Fruit fly (Drosophila melanogaster) whole organism, prepupa: ENCODE measurements around the gene CG6231.

ENCODE experiments used
- Blimp-1 ChIP-seq: fragments of 200-800 bp; sonication (Bioruptor generic); optimal IDR thresholded peaks from 3 replicates; lab custom pipeline; 2017; ENCODE audit warnings: missing biosample characterization, missing genetic modification characterization, mild to moderate bottlenecking, moderate library complexity, missing genetic modification reagents
- CG10631 ChIP-seq: fragments of 200-800 bp; sonication (Bioruptor generic); optimal IDR thresholded peaks from 2 replicates; lab custom pipeline; 2016; ENCODE audit warnings: missing biosample characterization, missing genetic modification characterization
- CG11294 ChIP-seq: fragments of 200-800 bp; sonication (Bioruptor generic); IDR thresholded peaks from 2 replicates; pipeline ENCODE4 v1.3.6; 2022; ENCODE audit warnings: missing biosample characterization, missing genetic modification characterization
- CG11762 ChIP-seq: fragments of 200-800 bp; sonication (Bioruptor generic); optimal IDR thresholded peaks from 3 replicates; lab custom pipeline; 2016; ENCODE audit warnings: missing biosample characterization, missing genetic modification characterization; ENCODE audit not compliant: insufficient read depth
- CG11902 ChIP-seq: fragments of 200-800 bp; sonication (Bioruptor generic); optimal IDR thresholded peaks from 3 replicates; lab custom pipeline; 2016; ENCODE audit warnings: missing biosample characterization, missing genetic modification characterization
- CG15336 ChIP-seq: fragments of 200-800 bp; sonication (Bioruptor generic); IDR thresholded peaks from 2 replicates; pipeline ENCODE4 v1.3.6; 2022; ENCODE audit warnings: missing biosample characterization, missing genetic modification characterization
- CG1621 ChIP-seq: fragments of 200-800 bp; sonication (Bioruptor generic); optimal IDR thresholded peaks from 3 replicates; lab custom pipeline; 2018; ENCODE audit warnings: missing biosample characterization, mild to moderate bottlenecking, missing genetic modification characterization
- CG16779 ChIP-seq: fragments of 200-800 bp; sonication (Bioruptor generic); optimal IDR thresholded peaks from 3 replicates; lab custom pipeline; 2017; ENCODE audit warnings: missing biosample characterization, mild to moderate bottlenecking, missing genetic modification characterization
- CG31627 ChIP-seq: fragments of 200-800 bp; sonication (Bioruptor generic); optimal IDR thresholded peaks from 3 replicates; lab custom pipeline; 2016; ENCODE audit warnings: missing biosample characterization, missing genetic modification characterization
- CG32006 ChIP-seq: fragments of 200-800 bp; sonication (Bioruptor generic); optimal IDR thresholded peaks from 3 replicates; lab custom pipeline; 2017; ENCODE audit warnings: missing biosample characterization, mild to moderate bottlenecking, missing genetic modification characterization
- CG34406 ChIP-seq: fragments of 200-800 bp; sonication (Bioruptor generic); optimal IDR thresholded peaks from 3 replicates; lab custom pipeline; 2016; ENCODE audit warnings: missing biosample characterization, missing genetic modification characterization
- CG4318 ChIP-seq: fragments of 200-800 bp; sonication (Bioruptor generic); optimal IDR thresholded peaks from 3 replicates; lab custom pipeline; 2017; ENCODE audit warnings: missing biosample characterization, mild to moderate bottlenecking, missing genetic modification characterization
- CG6163 ChIP-seq: fragments of 200-800 bp; sonication (Bioruptor generic); IDR thresholded peaks from 3 replicates; pipeline ENCODE4 v1.3.6; 2022; ENCODE audit warnings: missing biosample characterization, missing genetic modification characterization
- CG6276 ChIP-seq: fragments of 200-800 bp; sonication (Bioruptor generic); optimal IDR thresholded peaks from 2 replicates; lab custom pipeline; 2017; ENCODE audit warnings: missing biosample characterization, mild to moderate bottlenecking, missing genetic modification characterization
- CG6808 ChIP-seq: fragments of 200-800 bp; sonication (Bioruptor generic); optimal IDR thresholded peaks from 3 replicates; lab custom pipeline; 2017; ENCODE audit warnings: missing biosample characterization, missing genetic modification characterization, mild to moderate bottlenecking, moderate library complexity, missing genetic modification reagents
- CG8119 ChIP-seq: fragments of 200-800 bp; sonication (Bioruptor generic); IDR thresholded peaks from 3 replicates; pipeline ENCODE4 v1.3.6; 2022; ENCODE audit warnings: missing biosample characterization, missing genetic modification characterization
- CG8319 ChIP-seq: fragments of 200-800 bp; sonication (Bioruptor generic); optimal IDR thresholded peaks from 3 replicates; lab custom pipeline; 2016; ENCODE audit warnings: missing biosample characterization, missing genetic modification characterization
- CG9139 ChIP-seq: fragments of 200-800 bp; sonication (Bioruptor generic); optimal IDR thresholded peaks from 3 replicates; lab custom pipeline; 2017; ENCODE audit warnings: missing biosample characterization, mild to moderate bottlenecking, missing genetic modification characterization
- Eip78C ChIP-seq: fragments of 200-800 bp; sonication (Bioruptor generic); peaks from one replicate; lab custom pipeline; 2016; ENCODE audit warnings: missing biosample characterization, missing genetic modification characterization
- Ets96B ChIP-seq: fragments of 200-800 bp; optimal IDR thresholded peaks from 2 replicates; lab custom pipeline; 2019; ENCODE audit warnings: missing biosample characterization, mild to moderate bottlenecking, missing genetic modification characterization, moderate library complexity
- Hr38 ChIP-seq: sonication (Bioruptor generic); optimal IDR thresholded peaks from 2 replicates; lab custom pipeline; 2016; ENCODE audit warnings: missing biosample characterization, missing genetic modification characterization
- Met ChIP-seq: fragments of 200-800 bp; sonication (Bioruptor generic); optimal IDR thresholded peaks from 3 replicates; lab custom pipeline; 2016; ENCODE audit warnings: missing biosample characterization, missing genetic modification characterization
- Smox ChIP-seq: fragments of 200-800 bp; sonication (Bioruptor generic); optimal IDR thresholded peaks from 3 replicates; lab custom pipeline; 2016; ENCODE audit warnings: missing biosample characterization, missing genetic modification characterization
- Sox102F ChIP-seq: fragments of 200-800 bp; sonication (Bioruptor generic); optimal IDR thresholded peaks from 2 replicates; lab custom pipeline; 2016; ENCODE audit warnings: missing biosample characterization, mild to moderate bottlenecking, missing genetic modification characterization
- Sox14 ChIP-seq: fragments of 200-800 bp; sonication (Bioruptor generic); optimal IDR thresholded peaks from 3 replicates; lab custom pipeline; 2016; ENCODE audit warnings: missing biosample characterization, missing genetic modification characterization
- achi ChIP-seq: fragments of 200-800 bp; sonication (Bioruptor generic); optimal IDR thresholded peaks from 3 replicates; lab custom pipeline; 2016; ENCODE audit warnings: missing biosample characterization, missing genetic modification characterization
- acj6 ChIP-seq: fragments of 200-800 bp; sonication (Bioruptor generic); optimal IDR thresholded peaks from 3 replicates; lab custom pipeline; 2016; ENCODE audit warnings: missing biosample characterization, missing genetic modification characterization
- dac ChIP-seq: fragments of 200-800 bp; sonication (Bioruptor generic); optimal IDR thresholded peaks from 2 replicates; lab custom pipeline; 2017; ENCODE audit warnings: missing biosample characterization, mild to moderate bottlenecking, missing genetic modification characterization
- eg ChIP-seq: fragments of 200-800 bp; sonication (Bioruptor generic); IDR thresholded peaks from 3 replicates; pipeline ENCODE4 v1.3.6; 2022; ENCODE audit warnings: missing biosample characterization, missing genetic modification characterization
- esn ChIP-seq: fragments of 200-800 bp; sonication (Bioruptor generic); optimal IDR thresholded peaks from 2 replicates; lab custom pipeline; 2016; ENCODE audit warnings: missing biosample characterization, mild to moderate bottlenecking, missing genetic modification characterization, moderate library complexity
- fd59A ChIP-seq: fragments of 200-800 bp; sonication (Bioruptor generic); optimal IDR thresholded peaks from 2 replicates; lab custom pipeline; 2017; ENCODE audit warnings: missing biosample characterization, mild to moderate bottlenecking, missing genetic modification characterization, missing genetic modification reagents
- fkh ChIP-seq: fragments of 200-800 bp; sonication (Bioruptor generic); optimal IDR thresholded peaks from 3 replicates; lab custom pipeline; 2017; ENCODE audit warnings: missing biosample characterization, mild to moderate bottlenecking, missing genetic modification characterization, moderate library complexity
- lz ChIP-seq: fragments of 200-800 bp; sonication (Bioruptor generic); optimal IDR thresholded peaks from 3 replicates; lab custom pipeline; 2016; ENCODE audit warnings: missing biosample characterization, missing genetic modification characterization
- net ChIP-seq: fragments of 200-800 bp; sonication (Bioruptor generic); optimal IDR thresholded peaks from 3 replicates; lab custom pipeline; 2016; ENCODE audit warnings: missing biosample characterization, missing genetic modification characterization
- pdm3 ChIP-seq: fragments of 200-800 bp; sonication (Bioruptor generic); optimal IDR thresholded peaks from 3 replicates; lab custom pipeline; 2016; ENCODE audit warnings: missing biosample characterization, missing genetic modification characterization
- salr ChIP-seq, 2 experiments: fragments of 200-800 bp; sonication (Bioruptor generic); optimal IDR thresholded peaks; 3 replicates each; lab custom pipeline; 2016 to 2018; ENCODE audit warnings: missing biosample characterization in 2 of 2, missing genetic modification characterization in 2 of 2, mild to moderate bottlenecking in 1 of 2
- spab ChIP-seq: fragments of 200-800 bp; sonication (Bioruptor generic); optimal IDR thresholded peaks from 2 replicates; lab custom pipeline; 2017; ENCODE audit warnings: missing biosample characterization, mild to moderate bottlenecking, missing genetic modification characterization, missing genetic modification reagents
- ss ChIP-seq, 2 experiments: fragments of 200-800 bp; sonication (Bioruptor generic); optimal IDR thresholded peaks; 2 replicates in 1 of 2; 3 replicates in 1 of 2; lab custom pipeline; 2017 to 2018; ENCODE audit warnings: mild to moderate bottlenecking in 2 of 2, missing biosample characterization in 2 of 2, missing genetic modification characterization in 2 of 2, moderate library complexity in 1 of 2
- svp ChIP-seq: fragments of 200-800 bp; sonication (Bioruptor generic); peaks from one replicate; lab custom pipeline; 2016; ENCODE audit warnings: missing biosample characterization, missing genetic modification characterization
- vri ChIP-seq: fragments of 200-800 bp; sonication (Bioruptor generic); optimal IDR thresholded peaks from 3 replicates; lab custom pipeline; 2016; ENCODE audit warnings: missing biosample characterization, mild to moderate bottlenecking, missing genetic modification characterization

The CG6231 gene

DNA sequence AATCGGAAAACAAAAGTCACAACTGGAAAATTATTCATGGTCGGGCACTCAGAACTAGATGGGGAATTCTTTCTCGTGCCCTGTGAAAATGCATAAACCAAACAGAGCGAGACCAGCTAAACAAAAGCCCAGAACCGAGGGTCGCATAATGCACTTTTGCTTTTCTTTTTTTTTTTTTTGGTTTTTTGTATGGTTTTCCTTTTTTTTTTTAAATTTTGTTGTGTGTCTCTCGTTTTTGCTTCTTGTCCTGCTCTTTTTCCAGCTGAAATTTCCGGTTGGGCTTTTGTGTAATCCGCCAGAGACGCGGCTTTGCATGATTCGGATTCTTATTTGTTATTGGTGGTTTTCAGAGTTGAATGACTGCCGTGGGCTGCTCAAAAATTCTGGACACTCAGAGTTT is 50.7 kb downstream of the CG6231 start:
- no peak for TF ChIP-seq Met (GFP tag; lab: Kevin White, UChicago)
- no peak for TF ChIP-seq salr (GFP tag; optimal IDR thresholded peaks at IDR 0.05; lab: Kevin White, UChicago)
- peak; percentile 3 to 24 for TF ChIP-seq ss (GFP tag; optimal IDR thresholded peaks at IDR 0.05; lab: Kevin White, UChicago)
- peak; percentile 16; the same call in 1 of the 3 replicates for TF ChIP-seq eg (GFP tag; lab: Robert Waterston, UW)
- TF ChIP-seq Sox102F (GFP tag; lab: Kevin White, UChicago) = no peak
- peak; percentile 23 for TF ChIP-seq Eip78C (GFP tag; lab: Kevin White, UChicago)
- peak; percentile 39; the same call in 1 of the 2 replicates for TF ChIP-seq CG15336 (GFP tag; lab: Robert Waterston, UW)
- no peak for TF ChIP-seq net (GFP tag; lab: Kevin White, UChicago)
- no peak for TF ChIP-seq CG32006 (GFP tag; lab: Kevin White, UChicago)
- no peak for TF ChIP-seq svp (GFP tag; lab: Kevin White, UChicago)
- no peak for TF ChIP-seq spab (GFP tag; lab: Kevin White, UChicago)
- TF ChIP-seq CG1621 (tag; lab: Kevin White, UChicago) = no peak
- no peak for TF ChIP-seq achi (GFP tag; lab: Kevin White, UChicago)
- no peak for TF ChIP-seq esn
- TF ChIP-seq CG34406 (GFP tag; lab: Kevin White, UChicago) = no peak
- TF ChIP-seq Sox14 (GFP tag; lab: Kevin White, UChicago) = no peak
- TF ChIP-seq CG6808 (GFP tag; lab: Kevin White, UChicago) = peak; percentile 30
- no peak for TF ChIP-seq acj6 (GFP tag; lab: Kevin White, UChicago)
- peak; percentile 11 for TF ChIP-seq CG9139
- peak; percentile 33; the same call in 2 of the 3 replicates for TF ChIP-seq CG6163 (GFP tag; lab: Robert Waterston, UW)
- TF ChIP-seq CG10631 (GFP tag; lab: Kevin White, UChicago) = no peak
- TF ChIP-seq CG8119 (GFP tag; lab: Robert Waterston, UW) = peak; percentile 56; the same call in 2 of the 3 replicates

DNA sequence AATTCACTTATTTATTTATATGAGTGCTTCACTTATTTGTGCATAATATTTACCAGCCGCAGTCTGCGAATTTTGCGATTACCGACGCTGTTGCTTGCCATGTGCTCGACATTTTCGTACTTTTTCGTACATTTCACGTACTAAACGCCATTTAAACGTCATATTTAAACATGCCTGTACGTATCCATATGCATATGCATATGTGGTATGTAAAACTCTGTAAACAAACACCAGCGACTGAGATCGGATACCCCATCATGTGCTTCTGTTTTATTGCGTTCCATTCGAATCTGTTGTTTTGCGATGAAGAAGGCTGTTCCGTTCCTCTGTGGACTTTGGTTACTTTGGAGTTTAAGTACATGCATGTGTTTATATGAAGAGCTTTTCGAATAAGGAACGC is 60.6 kb downstream of the CG6231 start:
- no peak for TF ChIP-seq Sox14 (GFP tag; lab: Kevin White, UChicago)
- peak; percentile 33 for TF ChIP-seq svp (GFP tag; lab: Kevin White, UChicago)
- peak in 1 of 2 experiments; percentile 24 for TF ChIP-seq ss (GFP tag; optimal IDR thresholded peaks at IDR 0.05; lab: Kevin White, UChicago)
- peak; percentile 63 for TF ChIP-seq Eip78C (GFP tag; lab: Kevin White, UChicago)
- peak; percentile 23 for TF ChIP-seq esn
- TF ChIP-seq CG16779 = no peak
- peak; percentile 4 for TF ChIP-seq Met (GFP tag; lab: Kevin White, UChicago)

DNA sequence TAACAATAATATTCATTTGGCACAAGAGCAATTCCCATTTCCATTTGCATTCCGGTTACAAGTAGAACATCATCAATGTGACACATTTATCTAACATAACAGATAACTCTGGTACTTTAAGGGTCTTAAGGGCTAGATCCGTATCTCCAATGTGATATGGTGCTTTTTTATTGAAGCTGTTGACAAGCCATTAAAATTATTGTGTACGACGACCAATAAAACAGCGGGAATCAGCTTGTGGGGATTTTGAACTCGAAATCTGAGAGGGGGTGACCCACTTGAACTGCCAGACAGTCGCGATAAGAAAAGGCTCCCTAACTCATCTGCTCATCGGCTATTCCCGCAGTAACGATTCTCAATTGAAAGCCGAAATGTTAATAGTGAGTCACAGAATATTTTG is 61.3 kb downstream of the CG6231 start:
- TF ChIP-seq CG6163 (GFP tag; lab: Robert Waterston, UW) (no peak), vri (GFP tag; lab: Kevin White, UChicago) (peak; percentile 20), fkh (GFP tag; lab: Kevin White, UChicago) (peak; percentile 47), svp (GFP tag; lab: Kevin White, UChicago) (peak; percentile 99)

DNA sequence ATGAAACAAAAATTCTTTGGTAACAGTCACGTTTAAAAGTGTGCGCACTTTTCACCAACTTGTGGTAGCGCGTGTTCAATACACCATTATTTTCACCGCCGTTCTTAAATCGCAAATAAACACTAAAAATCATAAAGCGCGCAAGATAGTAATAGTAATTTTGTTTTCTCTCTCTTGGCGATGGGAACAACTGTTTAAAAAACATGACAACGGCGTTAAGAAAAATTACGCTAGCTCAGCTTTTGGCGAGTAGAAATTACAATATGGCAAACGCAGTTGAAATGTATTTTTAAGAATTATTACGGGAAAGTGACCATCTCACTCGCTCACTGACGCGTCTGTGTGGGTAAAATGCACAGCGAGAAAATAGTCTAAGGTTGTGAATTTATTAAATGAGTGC is 62.9 kb downstream of the CG6231 start:
- no peak for TF ChIP-seq CG11762 (GFP tag; lab: Kevin White, UChicago)
- no peak for TF ChIP-seq CG11902 (GFP tag; lab: Kevin White, UChicago)
- peak; percentile 3 for TF ChIP-seq Smox (GFP tag; lab: Kevin White, UChicago)
- no peak for TF ChIP-seq Met (GFP tag; lab: Kevin White, UChicago)
- TF ChIP-seq Blimp-1 (GFP tag; lab: Kevin White, UChicago) = no peak
- no peak for TF ChIP-seq Ets96B
- TF ChIP-seq, all 60 proteins: peak for 1

DNA sequence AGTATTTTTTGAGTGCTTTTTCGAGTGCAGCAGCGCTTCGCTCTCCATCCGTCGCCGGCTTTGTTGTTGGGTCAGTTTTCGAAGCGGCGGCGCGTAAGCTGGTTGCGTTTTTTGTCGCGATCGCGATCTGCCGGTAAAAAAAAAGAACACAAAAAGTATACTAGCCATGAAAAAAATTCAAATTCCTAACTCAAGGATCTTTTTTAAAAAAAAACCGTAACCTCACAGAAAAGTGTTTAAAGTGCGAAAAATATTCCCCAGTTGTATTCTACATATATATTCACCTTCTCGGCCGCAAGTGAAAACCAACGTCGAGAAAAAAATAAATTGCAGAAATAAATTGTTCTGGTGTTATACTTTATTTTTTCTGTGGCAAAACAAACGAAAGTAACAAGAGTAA is 63.4 kb downstream of the CG6231 start:
- TF ChIP-seq acj6 (GFP tag; lab: Kevin White, UChicago) = no peak
- peak; percentile 49; the same call in 1 of the 3 replicates for TF ChIP-seq eg (GFP tag; lab: Robert Waterston, UW)
- TF ChIP-seq dac = no peak
- no peak for TF ChIP-seq CG6276
- no peak for TF ChIP-seq CG4318
- no peak for TF ChIP-seq pdm3
- TF ChIP-seq Met (GFP tag; lab: Kevin White, UChicago) = no peak
- peak; percentile 64 for TF ChIP-seq Eip78C (GFP tag; lab: Kevin White, UChicago)
- TF ChIP-seq vri (GFP tag; lab: Kevin White, UChicago) = no peak
- no peak for TF ChIP-seq CG16779
- no peak for TF ChIP-seq CG11294
- no peak for TF ChIP-seq fd59A (GFP tag; lab: Kevin White, UChicago)
- no peak for TF ChIP-seq Smox (GFP tag; lab: Kevin White, UChicago)
- TF ChIP-seq fkh (GFP tag; lab: Kevin White, UChicago) = no peak
- peak; percentile 19 for TF ChIP-seq net (GFP tag; lab: Kevin White, UChicago)
- TF ChIP-seq CG8319 (GFP tag; lab: Kevin White, UChicago) = no peak
- no peak for TF ChIP-seq achi (GFP tag; lab: Kevin White, UChicago)
- TF ChIP-seq esn = no peak
- no peak for TF ChIP-seq CG11902 (GFP tag; lab: Kevin White, UChicago)
- TF ChIP-seq lz = no peak
- no peak for TF ChIP-seq Hr38 (GFP tag; lab: Kevin White, UChicago)
- TF ChIP-seq CG6808 (GFP tag; lab: Kevin White, UChicago) = no peak
- no peak for TF ChIP-seq CG10631 (GFP tag; lab: Kevin White, UChicago)
- TF ChIP-seq CG31627 (GFP tag; lab: Kevin White, UChicago) = no peak
